Worm (Caenorhabditis elegans): ENCODE measurements around the gene cct-3.
A peak's percentile ranks its signal among the peaks of the same experiment; 100 is the strongest.
"Not testable (repeated sequence)": the region's sequence is repeated elsewhere in the genome, so short reads cannot be mapped to it uniquely, and the experiment has no call there.

Gene cct-3

ce11 chrII:2279839-2280238 is 46.5 kb downstream of the cct-3 start, which contains the start of gene K09F6.11:
TSS of gene K09F6.11 (plus strand) at chrII:2280139.
- no peak for TF ChIP-seq ceh-39 (tag; optimal IDR thresholded peaks at IDR 0.05)
- no peak for TF ChIP-seq ces-1 (GFP tag; optimal IDR thresholded peaks at IDR 0.05)
- no peak for TF ChIP-seq cnd-1 (tag; optimal IDR thresholded peaks at IDR 0.05)
- TF ChIP-seq unc-39 (tag; optimal IDR thresholded peaks at IDR 0.05): no peak
- no peak for TF ChIP-seq tbx-8 (GFP tag; optimal IDR thresholded peaks at IDR 0.05)
- no peak for TF ChIP-seq unc-62 (GFP tag; optimal IDR thresholded peaks at IDR 0.05)
- TF ChIP-seq ztf-11 (tag; optimal IDR thresholded peaks at IDR 0.05): no peak
- TF ChIP-seq ceh-83 (GFP tag; optimal IDR thresholded peaks at IDR 0.05): no peak
- TF ChIP-seq ceh-43 (GFP tag; optimal IDR thresholded peaks at IDR 0.05): no peak

ce11 chrII:2282599-2282998 is 49.3 kb downstream of the cct-3 start, which contains the start of gene K09F6.9:
TSS of gene K09F6.9 (minus strand) at chrII:2282699.
- not testable (repeated sequence) for TF ChIP-seq lin-32 (GFP tag; optimal IDR thresholded peaks at IDR 0.05); sptf-1 (tag; optimal IDR thresholded peaks at IDR 0.05); zip-8 (tag; optimal IDR thresholded peaks at IDR 0.05)

- TF ChIP-seq unc-39 (tag; optimal IDR thresholded peaks at IDR 0.05) (no peak), flh-1 (GFP tag; optimal IDR thresholded peaks at IDR 0.05) (no peak), mep-1 (tag; optimal IDR thresholded peaks at IDR 0.05) (no peak), sptf-1 (tag; optimal IDR thresholded peaks at IDR 0.05) (no peak), nhr-2 (tag; optimal IDR thresholded peaks at IDR 0.05) (no peak), nhr-237 (tag; optimal IDR thresholded peaks at IDR 0.05) (no peak), ces-1 (GFP tag; optimal IDR thresholded peaks at IDR 0.05) (no peak), mab-5 (tag; optimal IDR thresholded peaks at IDR 0.05) (no peak), ceh-43 (GFP tag; optimal IDR thresholded peaks at IDR 0.05) (no peak), lin-13 (tag; optimal IDR thresholded peaks at IDR 0.05) (no peak), ztf-11 (tag; optimal IDR thresholded peaks at IDR 0.05) (no peak)
Measured at ce11 chrII:2284703-2285102, 51.4 kb downstream of the cct-3 start.

- TF ChIP-seq nhr-76 (tag; optimal IDR thresholded peaks at IDR 0.05) (no peak), hlh-1 (tag; optimal IDR thresholded peaks at IDR 0.05) (no peak), mab-5 (tag; optimal IDR thresholded peaks at IDR 0.05) (no peak), M03D4.4 (tag; optimal IDR thresholded peaks at IDR 0.05) (no peak), drap-1 (GFP tag; optimal IDR thresholded peaks at IDR 0.05) (no peak), nhr-12 (tag; optimal IDR thresholded peaks at IDR 0.05) (no peak), ceh-43 (GFP tag; optimal IDR thresholded peaks at IDR 0.05) (no peak), nhr-237 (tag; optimal IDR thresholded peaks at IDR 0.05) (no peak), unc-120 (tag; optimal IDR thresholded peaks at IDR 0.05; ENCODE audit: poor library complexity, severe bottlenecking) (no peak), blmp-1 (tag; optimal IDR thresholded peaks at IDR 0.05) (no peak)
Measured at ce11 chrII:2288798-2289197, 55.5 kb downstream of the cct-3 start, which contains the start of the genes K09F6.10 and K09F6.13. TSS of gene K09F6.10 (minus strand) at chrII:2288883. TSS of gene K09F6.13 (plus strand) at chrII:2289114.

- TF ChIP-seq elt-1 (tag; optimal IDR thresholded peaks at IDR 0.05; ENCODE audit: borderline replicate concordance, insufficient read depth): no peak
- no peak for TF ChIP-seq pha-4 (tag; optimal IDR thresholded peaks at IDR 0.05)
- TF ChIP-seq zip-8 (tag; optimal IDR thresholded peaks at IDR 0.05): no peak
- TF ChIP-seq bed-3 (GFP tag; optimal IDR thresholded peaks at IDR 0.05): no peak
- TF ChIP-seq ces-1 (GFP tag; optimal IDR thresholded peaks at IDR 0.05): no peak
- peak; percentile 19 for TF ChIP-seq lin-32 (GFP tag; optimal IDR thresholded peaks at IDR 0.05)
- TF ChIP-seq unc-120 (tag; optimal IDR thresholded peaks at IDR 0.05; ENCODE audit: poor library complexity, severe bottlenecking): no peak
Measured at ce11 chrII:2289441-2289840, 56.1 kb downstream of the cct-3 start.

ce11 chrII:2292027-2292426 is 58.7 kb downstream of the cct-3 start, which contains the start of gene K09F6.7:
TSS of gene K09F6.7 (minus strand) at chrII:2292127.
- TF ChIP-seq nhr-237 (tag; optimal IDR thresholded peaks at IDR 0.05) (no peak), ceh-39 (tag; optimal IDR thresholded peaks at IDR 0.05) (no peak), bed-3 (GFP tag; optimal IDR thresholded peaks at IDR 0.05) (no peak), M03D4.4 (tag; optimal IDR thresholded peaks at IDR 0.05) (no peak), mep-1 (tag; optimal IDR thresholded peaks at IDR 0.05) (no peak)

- TF ChIP-seq unc-39 (tag; optimal IDR thresholded peaks at IDR 0.05): no peak
Measured at ce11 chrII:2292549-2292948, 59.2 kb downstream of the cct-3 start.

All from whole organism, mixed stage, embryonic.